Fruit fly (Drosophila melanogaster) whole organism, prepupa: Measurements from ENCODE around the gene CG12155.
A peak's percentile ranks its signal among the peaks of the same experiment; 100 is the strongest.

Source experiments
- Blimp-1 ChIP-seq: fragments of 200-800 bp; sonication (Bioruptor generic); optimal IDR thresholded peaks from 3 replicates; lab custom pipeline; 2017; ENCODE audit warnings: missing biosample characterization, missing genetic modification characterization, mild to moderate bottlenecking, moderate library complexity, missing genetic modification reagents
- CG10669 ChIP-seq: fragments of 200-800 bp; sonication (Bioruptor generic); optimal IDR thresholded peaks from 3 replicates; lab custom pipeline; 2018; ENCODE audit warnings: missing biosample characterization, mild to moderate bottlenecking, missing genetic modification characterization, moderate library complexity
- CG11294 ChIP-seq: fragments of 200-800 bp; sonication (Bioruptor generic); IDR thresholded peaks from 2 replicates; pipeline ENCODE4 v1.3.6; 2022; ENCODE audit warnings: missing biosample characterization, missing genetic modification characterization
- CG11902 ChIP-seq: fragments of 200-800 bp; sonication (Bioruptor generic); optimal IDR thresholded peaks from 3 replicates; lab custom pipeline; 2016; ENCODE audit warnings: missing biosample characterization, missing genetic modification characterization
- CG15336 ChIP-seq: fragments of 200-800 bp; sonication (Bioruptor generic); IDR thresholded peaks from 2 replicates; pipeline ENCODE4 v1.3.6; 2022; ENCODE audit warnings: missing biosample characterization, missing genetic modification characterization
- CG1621 ChIP-seq: fragments of 200-800 bp; sonication (Bioruptor generic); optimal IDR thresholded peaks from 3 replicates; lab custom pipeline; 2018; ENCODE audit warnings: missing biosample characterization, mild to moderate bottlenecking, missing genetic modification characterization
- CG16779 ChIP-seq: fragments of 200-800 bp; sonication (Bioruptor generic); optimal IDR thresholded peaks from 3 replicates; lab custom pipeline; 2017; ENCODE audit warnings: missing biosample characterization, mild to moderate bottlenecking, missing genetic modification characterization
- CG31627 ChIP-seq: fragments of 200-800 bp; sonication (Bioruptor generic); optimal IDR thresholded peaks from 3 replicates; lab custom pipeline; 2016; ENCODE audit warnings: missing biosample characterization, missing genetic modification characterization
- CG32006 ChIP-seq: fragments of 200-800 bp; sonication (Bioruptor generic); optimal IDR thresholded peaks from 3 replicates; lab custom pipeline; 2017; ENCODE audit warnings: missing biosample characterization, mild to moderate bottlenecking, missing genetic modification characterization
- CG34406 ChIP-seq: fragments of 200-800 bp; sonication (Bioruptor generic); optimal IDR thresholded peaks from 3 replicates; lab custom pipeline; 2016; ENCODE audit warnings: missing biosample characterization, missing genetic modification characterization
- CG6163 ChIP-seq: fragments of 200-800 bp; sonication (Bioruptor generic); IDR thresholded peaks from 3 replicates; pipeline ENCODE4 v1.3.6; 2022; ENCODE audit warnings: missing biosample characterization, missing genetic modification characterization
- CG6276 ChIP-seq: fragments of 200-800 bp; sonication (Bioruptor generic); optimal IDR thresholded peaks from 2 replicates; lab custom pipeline; 2017; ENCODE audit warnings: missing biosample characterization, mild to moderate bottlenecking, missing genetic modification characterization
- CG7368 ChIP-seq: fragments of 200-800 bp; sonication (Bioruptor generic); optimal IDR thresholded peaks from 3 replicates; lab custom pipeline; 2016; ENCODE audit warnings: missing biosample characterization, missing genetic modification characterization
- CG8319 ChIP-seq: fragments of 200-800 bp; sonication (Bioruptor generic); optimal IDR thresholded peaks from 3 replicates; lab custom pipeline; 2016; ENCODE audit warnings: missing biosample characterization, missing genetic modification characterization
- CG8632 ChIP-seq: fragments of 200-800 bp; sonication (Bioruptor generic); optimal IDR thresholded peaks from 3 replicates; lab custom pipeline; 2016; ENCODE audit warnings: missing biosample characterization, missing genetic modification characterization
- CG9139 ChIP-seq: fragments of 200-800 bp; sonication (Bioruptor generic); optimal IDR thresholded peaks from 3 replicates; lab custom pipeline; 2017; ENCODE audit warnings: missing biosample characterization, mild to moderate bottlenecking, missing genetic modification characterization
- Eip75B ChIP-seq: fragments of 200-800 bp; sonication (Bioruptor generic); optimal IDR thresholded peaks from 3 replicates; lab custom pipeline; 2016; ENCODE audit warnings: missing biosample characterization, missing genetic modification characterization
- Eip93F ChIP-seq: fragments of 200-800 bp; sonication (Bioruptor generic); optimal IDR thresholded peaks from 2 replicates; lab custom pipeline; 2016; ENCODE audit warnings: missing biosample characterization, mild to moderate bottlenecking, missing genetic modification characterization
- Ets21C ChIP-seq: fragments of 200-800 bp; sonication (Bioruptor generic); optimal IDR thresholded peaks from 3 replicates; lab custom pipeline; 2016; ENCODE audit warnings: missing biosample characterization, missing genetic modification characterization
- Ets96B ChIP-seq: fragments of 200-800 bp; optimal IDR thresholded peaks from 2 replicates; lab custom pipeline; 2019; ENCODE audit warnings: missing biosample characterization, mild to moderate bottlenecking, missing genetic modification characterization, moderate library complexity
- Hr38 ChIP-seq: sonication (Bioruptor generic); optimal IDR thresholded peaks from 2 replicates; lab custom pipeline; 2016; ENCODE audit warnings: missing biosample characterization, missing genetic modification characterization
- Hr39 ChIP-seq: fragments of 200-800 bp; sonication (Bioruptor generic); optimal IDR thresholded peaks from 2 replicates; lab custom pipeline; 2016; ENCODE audit warnings: missing biosample characterization, missing genetic modification characterization
- Hr4 ChIP-seq: fragments of 200-800 bp; sonication (Bioruptor generic); optimal IDR thresholded peaks from 3 replicates; lab custom pipeline; 2016; ENCODE audit warnings: missing biosample characterization, missing genetic modification characterization
- Lpt ChIP-seq: fragments of 200-800 bp; sonication (Bioruptor generic); optimal IDR thresholded peaks from 3 replicates; lab custom pipeline; 2016; ENCODE audit warnings: missing biosample characterization, missing genetic modification characterization
- OdsH ChIP-seq: fragments of 200-800 bp; sonication (Bioruptor generic); optimal IDR thresholded peaks from 3 replicates; lab custom pipeline; 2016; ENCODE audit warnings: missing biosample characterization, missing genetic modification characterization
- Sox102F ChIP-seq: fragments of 200-800 bp; sonication (Bioruptor generic); optimal IDR thresholded peaks from 2 replicates; lab custom pipeline; 2016; ENCODE audit warnings: missing biosample characterization, mild to moderate bottlenecking, missing genetic modification characterization
- Sox14 ChIP-seq: fragments of 200-800 bp; sonication (Bioruptor generic); optimal IDR thresholded peaks from 3 replicates; lab custom pipeline; 2016; ENCODE audit warnings: missing biosample characterization, missing genetic modification characterization
- Sox15 ChIP-seq: fragments of 200-800 bp; sonication (Bioruptor generic); optimal IDR thresholded peaks from 3 replicates; lab custom pipeline; 2016; ENCODE audit warnings: missing biosample characterization, missing genetic modification characterization
- achi ChIP-seq: fragments of 200-800 bp; sonication (Bioruptor generic); optimal IDR thresholded peaks from 3 replicates; lab custom pipeline; 2016; ENCODE audit warnings: missing biosample characterization, missing genetic modification characterization
- acj6 ChIP-seq: fragments of 200-800 bp; sonication (Bioruptor generic); optimal IDR thresholded peaks from 3 replicates; lab custom pipeline; 2016; ENCODE audit warnings: missing biosample characterization, missing genetic modification characterization
- cyc ChIP-seq: fragments of 200-800 bp; sonication (Bioruptor generic); optimal IDR thresholded peaks from 3 replicates; lab custom pipeline; 2016; ENCODE audit warnings: missing biosample characterization, missing genetic modification characterization
- eg ChIP-seq: fragments of 200-800 bp; sonication (Bioruptor generic); IDR thresholded peaks from 3 replicates; pipeline ENCODE4 v1.3.6; 2022; ENCODE audit warnings: missing biosample characterization, missing genetic modification characterization
- fd59A ChIP-seq: fragments of 200-800 bp; sonication (Bioruptor generic); optimal IDR thresholded peaks from 2 replicates; lab custom pipeline; 2017; ENCODE audit warnings: missing biosample characterization, mild to moderate bottlenecking, missing genetic modification characterization, missing genetic modification reagents
- fd85E ChIP-seq: fragments of 200-800 bp; sonication (Bioruptor generic); optimal IDR thresholded peaks from 3 replicates; lab custom pipeline; 2016; ENCODE audit warnings: missing biosample characterization, missing genetic modification characterization
- fkh ChIP-seq: fragments of 200-800 bp; sonication (Bioruptor generic); optimal IDR thresholded peaks from 3 replicates; lab custom pipeline; 2017; ENCODE audit warnings: missing biosample characterization, mild to moderate bottlenecking, missing genetic modification characterization, moderate library complexity
- lz ChIP-seq: fragments of 200-800 bp; sonication (Bioruptor generic); optimal IDR thresholded peaks from 3 replicates; lab custom pipeline; 2016; ENCODE audit warnings: missing biosample characterization, missing genetic modification characterization
- net ChIP-seq: fragments of 200-800 bp; sonication (Bioruptor generic); optimal IDR thresholded peaks from 3 replicates; lab custom pipeline; 2016; ENCODE audit warnings: missing biosample characterization, missing genetic modification characterization
- salr ChIP-seq, 2 experiments: fragments of 200-800 bp; sonication (Bioruptor generic); optimal IDR thresholded peaks; 3 replicates each; lab custom pipeline; 2016 to 2018; ENCODE audit warnings: missing biosample characterization in 2 of 2, missing genetic modification characterization in 2 of 2, mild to moderate bottlenecking in 1 of 2
- ss ChIP-seq, 2 experiments: fragments of 200-800 bp; sonication (Bioruptor generic); optimal IDR thresholded peaks; 2 replicates in 1 of 2; 3 replicates in 1 of 2; lab custom pipeline; 2017 to 2018; ENCODE audit warnings: mild to moderate bottlenecking in 2 of 2, missing biosample characterization in 2 of 2, missing genetic modification characterization in 2 of 2, moderate library complexity in 1 of 2
- svp ChIP-seq: fragments of 200-800 bp; sonication (Bioruptor generic); peaks from one replicate; lab custom pipeline; 2016; ENCODE audit warnings: missing biosample characterization, missing genetic modification characterization
- topi ChIP-seq: fragments of 200-800 bp; sonication (Bioruptor generic); optimal IDR thresholded peaks from 3 replicates; lab custom pipeline; 2016; ENCODE audit warnings: missing biosample characterization, missing genetic modification characterization
- vri ChIP-seq: fragments of 200-800 bp; sonication (Bioruptor generic); optimal IDR thresholded peaks from 3 replicates; lab custom pipeline; 2016; ENCODE audit warnings: missing biosample characterization, mild to moderate bottlenecking, missing genetic modification characterization

Gene CG12155

DNA sequence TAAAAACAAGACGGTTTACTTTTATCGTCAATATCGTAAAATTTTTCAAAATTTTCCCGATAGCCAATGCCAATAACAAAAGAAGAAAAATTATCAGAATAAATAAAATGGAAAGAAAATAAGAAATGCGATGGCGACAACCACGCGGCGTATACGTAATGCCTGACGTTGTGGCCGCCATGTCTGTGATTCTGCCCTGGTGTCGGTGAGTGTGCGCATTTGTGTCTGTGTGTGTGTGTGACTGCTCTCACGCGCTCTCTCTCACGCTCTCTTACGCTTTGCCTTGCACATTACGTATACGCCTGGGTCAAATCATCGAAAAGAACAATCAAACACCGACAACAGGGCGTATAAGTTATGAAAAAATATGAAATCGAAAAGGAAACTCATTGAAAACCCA, 33.7 kb upstream of the CG12155 start (continued):
- TF ChIP-seq Eip75B (GFP tag; lab: Kevin White, UChicago) (no peak), CG15336 (GFP tag; lab: Robert Waterston, UW) (peak; percentile 21; the same call in 1 of the 2 replicates), lz (GFP tag; lab: Kevin White, UChicago) (no peak), CG31627 (GFP tag; lab: Kevin White, UChicago) (no peak), CG7368 (GFP tag; lab: Kevin White, UChicago) (no peak), Blimp-1 (GFP tag; lab: Kevin White, UChicago) (no peak), eg (GFP tag; lab: Robert Waterston, UW) (peak; percentile 49; the same call in 1 of the 3 replicates), Ets21C (GFP tag; lab: Kevin White, UChicago) (no peak), Eip93F (GFP tag; lab: Kevin White, UChicago) (no peak), CG16779 (no peak), Hr38 (GFP tag; lab: Kevin White, UChicago) (no peak), topi (GFP tag; lab: Kevin White, UChicago) (no peak), CG9139 (peak; percentile 45), Lpt (GFP tag; lab: Kevin White, UChicago) (no peak), ss (GFP tag; optimal IDR thresholded peaks at IDR 0.05; lab: Kevin White, UChicago) (peak; percentile 40 to 73), fd85E (GFP tag; lab: Kevin White, UChicago) (no peak), cyc (GFP tag; lab: Kevin White, UChicago) (no peak), Hr39 (no peak), CG10669 (GFP tag; lab: Kevin White, UChicago) (peak; percentile 6), CG6163 (GFP tag; lab: Robert Waterston, UW) (peak; percentile 56; the same call in 2 of the 3 replicates), acj6 (GFP tag; lab: Kevin White, UChicago) (no peak), Sox15 (GFP tag; lab: Kevin White, UChicago) (no peak), Sox102F (GFP tag; lab: Kevin White, UChicago) (no peak), CG8632 (GFP tag; lab: Kevin White, UChicago) (no peak), Ets96B (tag; lab: Kevin White, UChicago) (peak; percentile 34), Hr4 (no peak), vri (GFP tag; lab: Kevin White, UChicago) (peak; percentile 87), CG8319 (GFP tag; lab: Kevin White, UChicago) (no peak), fd59A (GFP tag; lab: Kevin White, UChicago) (peak; percentile 11), CG11294 (GFP tag; lab: Robert Waterston, UW) (no peak), CG32006 (GFP tag; lab: Kevin White, UChicago) (no peak), CG1621 (peak; percentile 62), achi (GFP tag; lab: Kevin White, UChicago) (no peak), Sox14 (GFP tag; lab: Kevin White, UChicago) (no peak), CG11902 (GFP tag; lab: Kevin White, UChicago) (no peak)

DNA sequence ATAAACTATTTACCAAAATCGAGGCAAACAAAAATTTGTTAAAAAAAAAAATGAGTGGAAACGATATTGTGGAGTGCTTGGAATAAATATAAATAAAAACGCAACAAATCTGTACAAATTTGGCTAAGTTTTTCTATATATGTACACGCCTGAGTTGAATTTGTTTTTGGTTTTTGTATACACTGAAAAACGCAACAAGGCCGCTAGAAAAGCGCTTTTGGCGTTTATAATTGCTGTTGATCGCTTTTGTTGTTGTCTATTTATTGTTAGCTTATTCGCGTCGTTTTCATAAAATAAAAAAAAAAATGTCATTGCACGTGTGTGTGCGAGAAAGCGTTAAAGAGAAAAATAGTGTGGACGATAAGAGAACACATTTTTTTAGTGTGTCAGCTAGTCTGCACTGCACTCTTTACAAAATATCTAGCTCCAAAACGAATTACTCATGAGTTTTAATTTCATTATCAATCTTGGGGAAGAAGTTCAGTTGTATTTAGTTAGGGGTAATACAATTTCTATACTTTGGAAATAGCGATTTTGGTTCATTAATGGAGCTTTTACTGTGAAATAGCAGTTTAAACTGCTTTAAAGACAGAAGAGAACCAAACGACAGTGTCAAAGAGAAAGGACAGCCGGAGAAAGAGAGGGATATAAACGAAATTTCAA, 33.0 kb upstream of the CG12155 start:
- TF ChIP-seq CG6276, result peak; percentile 22
- no peak for TF ChIP-seq lz (GFP tag; lab: Kevin White, UChicago)
- peak; percentile 25 for TF ChIP-seq fkh (GFP tag; lab: Kevin White, UChicago)
- peak; percentile 19 for TF ChIP-seq topi (GFP tag; lab: Kevin White, UChicago)
- no peak for TF ChIP-seq net
- no peak for TF ChIP-seq cyc (GFP tag; lab: Kevin White, UChicago)
- TF ChIP-seq OdsH, result no peak
- peak; percentile 9 for TF ChIP-seq Hr39
- TF ChIP-seq CG34406, result no peak
- peak; percentile 38 for TF ChIP-seq svp
- no peak for TF ChIP-seq CG32006 (GFP tag; lab: Kevin White, UChicago)
- TF ChIP-seq CG8319 (GFP tag; lab: Kevin White, UChicago), result no peak
- TF ChIP-seq eg (GFP tag; lab: Robert Waterston, UW), result peak; percentile 62; the same call in 2 of the 3 replicates
- peak in 1 of 2 experiments; percentile 18 for TF ChIP-seq salr (GFP tag; optimal IDR thresholded peaks at IDR 0.05; lab: Kevin White, UChicago)
- TF ChIP-seq CG11902 (GFP tag; lab: Kevin White, UChicago), result no peak
- 0 out of 2 replicates have a peak, but pooled peaks have one; percentile 8 for TF ChIP-seq CG15336 (GFP tag; lab: Robert Waterston, UW)
- TF ChIP-seq, all 60 proteins: peak for 8
